Worm (Caenorhabditis elegans) whole organism, L4 larva: Measurements from ENCODE around the gene pod-1.

Experiments used
- D1046.2 ChIP-seq: fragments of 200-800 bp; sonication (Bioruptor generic); IDR thresholded peaks from 2 replicates; pipeline ENCODE4 v1.3.6; 2022; ENCODE audit warnings: missing genetic modification characterization, missing compliant biosample characterization
- F26F4.8 ChIP-seq: fragments of 200-800 bp; sonication (Bioruptor generic); conservative IDR thresholded peaks from 2 replicates; pipeline ENCODE4 v1.3.6; 2022; ENCODE audit warnings: missing genetic modification characterization, missing compliant biosample characterization
- F44E2.7 ChIP-seq: fragments of 200-800 bp; sonication (Bioruptor generic); IDR thresholded peaks from 2 replicates; pipeline ENCODE4 v2.1.2; 2022; ENCODE audit warnings: missing genetic modification characterization, missing compliant biosample characterization
- ceh-82 ChIP-seq: sonication (generic microtip); optimal IDR thresholded peaks from 2 replicates; lab custom pipeline; 2017; ENCODE audit warnings: missing biosample characterization, missing genetic modification characterization
- dpl-1 ChIP-seq: fragments of 150-350 bp; optimal IDR thresholded peaks from 2 replicates; lab custom pipeline; 2014; ENCODE audit warnings: missing biosample characterization, missing genetic modification reagents, missing genetic modification characterization
- lin-15B ChIP-seq: fragments of 150-350 bp; sonication (generic microtip); optimal IDR thresholded peaks from 3 replicates; lab custom pipeline; 2014; ENCODE audit warnings: missing biosample characterization, missing genetic modification characterization
- nhr-11 ChIP-seq: fragments of 150-350 bp; optimal IDR thresholded peaks from 2 replicates; lab custom pipeline; 2014; ENCODE audit warnings: missing biosample characterization, missing genetic modification characterization
- nhr-237 ChIP-seq: sonication (generic microtip); optimal IDR thresholded peaks from 2 replicates; lab custom pipeline; 2017; ENCODE audit warnings: missing biosample characterization, missing genetic modification characterization
- nhr-76 ChIP-seq: fragments of 150-350 bp; optimal IDR thresholded peaks from 2 replicates; lab custom pipeline; 2014; ENCODE audit warnings: missing biosample characterization, missing genetic modification characterization
- pqm-1 ChIP-seq: sonication (generic microtip); optimal IDR thresholded peaks from 2 replicates; lab custom pipeline; 2017; ENCODE audit warnings: missing biosample characterization, missing genetic modification characterization
- saeg-2 ChIP-seq: fragments of 200-800 bp; sonication (Bioruptor generic); IDR thresholded peaks from 2 replicates; pipeline ENCODE4 v1.3.6; 2022; ENCODE audit warnings: missing genetic modification reagents, missing genetic modification characterization, missing compliant biosample characterization
- ztf-11 ChIP-seq: fragments of 150-350 bp; optimal IDR thresholded peaks from 2 replicates; lab custom pipeline; 2014; ENCODE audit warnings: missing biosample characterization, missing genetic modification characterization

DNA sequence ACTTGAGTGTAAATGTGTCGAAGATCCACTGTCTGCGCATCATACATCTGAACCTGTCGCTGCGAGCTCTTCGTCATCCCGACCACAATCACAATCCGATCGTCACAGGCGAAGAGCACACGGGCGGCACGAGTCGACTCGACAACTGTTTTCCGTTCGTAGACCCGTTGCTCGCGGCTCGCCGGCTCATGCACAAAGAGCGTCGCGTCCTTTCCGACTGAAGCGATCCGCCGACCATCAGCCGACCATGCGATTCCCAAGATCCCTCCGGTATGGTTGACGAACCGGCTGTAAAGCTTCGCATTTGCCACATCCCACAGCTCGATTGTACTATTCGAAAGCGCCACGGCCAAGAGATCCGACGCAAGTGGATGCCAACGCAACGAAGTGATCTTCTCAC lies 5.5 kb downstream of the pod-1 start:
- no peak for TF ChIP-seq F44E2.7 (GFP tag; lab: Robert Waterston, UW)
- TF ChIP-seq saeg-2 (GFP tag; lab: Robert Waterston, UW): no peak
- TF ChIP-seq D1046.2 (GFP tag; lab: Robert Waterston, UW): no peak
- TF ChIP-seq dpl-1 (GFP tag; lab: Kevin White, UChicago): no peak
- no peak for TF ChIP-seq nhr-237 (tag; lab: Kevin White, UChicago)
- no peak for TF ChIP-seq ztf-11 (tag; lab: Kevin White, UChicago)
- no peak for TF ChIP-seq nhr-76 (tag; lab: Kevin White, UChicago)
- no peak for TF ChIP-seq F26F4.8 (GFP tag; lab: Robert Waterston, UW)
- no peak for TF ChIP-seq nhr-11 (tag; lab: Kevin White, UChicago)
- no peak for TF ChIP-seq lin-15B
- TF ChIP-seq pqm-1 (tag; lab: Kevin White, UChicago): no peak
- no peak for TF ChIP-seq ceh-82 (tag; lab: Kevin White, UChicago)
